Fruit fly (Drosophila melanogaster): ENCODE results near the gene CG13775.

CG13775 gene

DNA sequence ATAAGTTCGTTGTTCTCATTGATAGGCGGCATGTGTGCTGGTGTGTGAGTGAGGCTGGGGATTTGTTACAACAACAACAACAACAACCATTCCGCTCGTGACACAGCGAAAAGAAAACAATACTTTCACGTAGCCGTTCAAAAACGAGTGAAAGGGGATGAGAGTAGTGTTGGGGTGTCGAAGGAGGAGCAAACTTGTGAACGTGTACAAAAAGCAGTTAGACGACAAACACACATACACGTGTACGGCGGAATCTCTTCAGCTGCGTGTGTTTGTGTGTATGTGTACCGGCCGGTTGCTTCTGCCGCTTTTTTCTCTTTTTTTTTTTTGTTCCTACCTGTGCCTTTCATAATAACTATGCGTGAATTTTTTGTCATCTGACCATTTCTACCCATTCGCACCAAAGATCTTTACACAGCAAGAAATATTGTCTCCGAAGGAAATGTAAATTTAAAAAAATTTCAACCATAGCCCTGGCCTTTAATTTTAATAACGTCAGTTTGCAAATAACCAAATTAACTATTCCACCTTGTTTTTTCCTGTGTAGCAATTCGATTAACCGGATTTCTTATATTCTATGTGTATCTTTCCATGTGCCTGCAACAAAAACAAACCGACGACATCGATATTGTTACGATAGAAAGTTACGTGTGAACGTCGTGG, 34.5 kb downstream of the CG13775 start (continued):
- TF ChIP-seq Bdp1 (GFP tag; optimal IDR thresholded peaks at IDR 0.05): no peak
- TF ChIP-seq grau (tag; optimal IDR thresholded peaks at IDR 0.05): peak; percentile 68
- peak; percentile 35 for TF ChIP-seq CG7556 (GFP tag; optimal IDR thresholded peaks at IDR 0.05)
- TF ChIP-seq so (GFP tag; IDR thresholded peaks at IDR 0.05): no peak
- TF ChIP-seq bbx (GFP tag; IDR thresholded peaks at IDR 0.05; ENCODE audit: partially characterized antibody): no peak
- peak; percentile 72; the same call in 1 of the 2 replicates for TF ChIP-seq stc (GFP tag; IDR thresholded peaks at IDR 0.05)
- TF ChIP-seq bigmax (GFP tag; optimal IDR thresholded peaks at IDR 0.05): no peak
- no peak for TF ChIP-seq CG7963 (GFP tag; IDR thresholded peaks at IDR 0.05; ENCODE audit: partially characterized antibody)
- peak; percentile 33 for TF ChIP-seq CG18476 (GFP tag; optimal IDR thresholded peaks at IDR 0.05)
- no peak for TF ChIP-seq CG8281 (tag; optimal IDR thresholded peaks at IDR 0.05)
- TF ChIP-seq CG10267 (tag; optimal IDR thresholded peaks at IDR 0.05): peak; percentile 69
- peak; percentile 64 for TF ChIP-seq Atf-2 (GFP tag; optimal IDR thresholded peaks at IDR 0.05)
- peak; percentile 27 for TF ChIP-seq trh (GFP tag; optimal IDR thresholded peaks at IDR 0.05)
- TF ChIP-seq pnt (GFP tag; optimal IDR thresholded peaks at IDR 0.05): peak; percentile 62
- TF ChIP-seq CG9609 (GFP tag; optimal IDR thresholded peaks at IDR 0.05): peak; percentile 68
- TF ChIP-seq abd-A (tag; optimal IDR thresholded peaks at IDR 0.05): no peak
- peak; percentile 34 for TF ChIP-seq fd3F (GFP tag; optimal IDR thresholded peaks at IDR 0.05)
- TF ChIP-seq HLH54F (GFP tag; optimal IDR thresholded peaks at IDR 0.05): peak; percentile 41
- TF ChIP-seq CG32767 (GFP tag; IDR thresholded peaks at IDR 0.05): no peak
- no peak for TF ChIP-seq Mrtf (GFP tag; IDR thresholded peaks at IDR 0.05)
- peak; percentile 74 for TF ChIP-seq CG17829 (tag; optimal IDR thresholded peaks at IDR 0.05)
- TF ChIP-seq CG10959 (GFP tag; IDR thresholded peaks at IDR 0.05): no peak
- TF ChIP-seq salm (tag; optimal IDR thresholded peaks at IDR 0.05): peak; percentile 36
- TF ChIP-seq Med (GFP tag): peak; percentile 93
- TF ChIP-seq gcm2 (GFP tag; optimal IDR thresholded peaks at IDR 0.05): peak; percentile 8
- no peak for TF ChIP-seq CrebB (tag; optimal IDR thresholded peaks at IDR 0.05)
- no peak for TF ChIP-seq ash1 (GFP tag; optimal IDR thresholded peaks at IDR 0.05)
- 0 out of 3 replicates have a peak, but pooled peaks have one; percentile 58 for TF ChIP-seq CG17361 (GFP tag; IDR thresholded peaks at IDR 0.05)
- peak in 1 of 3 experiments; percentile 66 for TF ChIP-seq lola (GFP tag; optimal IDR thresholded peaks at IDR 0.05)
- TF ChIP-seq z (GFP tag; IDR thresholded peaks at IDR 0.05): no peak
- peak; percentile 48 for TF ChIP-seq her (GFP tag; optimal IDR thresholded peaks at IDR 0.05)
- 0 out of 4 replicates have a peak, but pooled peaks have one; percentile 18 for TF ChIP-seq chinmo (GFP tag; IDR thresholded peaks at IDR 0.05; ENCODE audit: partially characterized antibody)
- peak; percentile 76 for TF ChIP-seq CG5953 (GFP tag; IDR thresholded peaks at IDR 0.05)
- TF ChIP-seq ewg (GFP tag; optimal IDR thresholded peaks at IDR 0.05): peak; percentile 40
- TF ChIP-seq Dip3 (GFP tag; optimal IDR thresholded peaks at IDR 0.05): peak; percentile 65
- TF ChIP-seq NK7.1 (GFP tag; optimal IDR thresholded peaks at IDR 0.05): peak; percentile 33
- TF ChIP-seq vvl (GFP tag; IDR thresholded peaks at IDR 0.05): peak; percentile 88; the same call in 1 of the 2 replicates
- TF ChIP-seq CG10366 (GFP tag; IDR thresholded peaks at IDR 0.05): peak; percentile 80; the same call in 1 of the 2 replicates
- TF ChIP-seq CG18619 (GFP tag; optimal IDR thresholded peaks at IDR 0.05): peak; percentile 50
- TF ChIP-seq CG13775 (GFP tag; optimal IDR thresholded peaks at IDR 0.05): peak; percentile 53
- peak; percentile 80 for TF ChIP-seq slp2 (GFP tag; optimal IDR thresholded peaks at IDR 0.05)
- no peak for TF ChIP-seq CG33557 (GFP tag; optimal IDR thresholded peaks at IDR 0.05)
- TF ChIP-seq Sry-δ (GFP tag; optimal IDR thresholded peaks at IDR 0.05): peak; percentile 9
- TF ChIP-seq bcd (GFP tag; optimal IDR thresholded peaks at IDR 0.05): no peak
- no peak for TF ChIP-seq aop (GFP tag; IDR thresholded peaks at IDR 0.05)
- no peak for TF ChIP-seq sug (tag; optimal IDR thresholded peaks at IDR 0.05)
- TF ChIP-seq CG15073 (GFP tag; optimal IDR thresholded peaks at IDR 0.05): peak; percentile 8
- peak; percentile 10 for TF ChIP-seq Fer2 (tag; optimal IDR thresholded peaks at IDR 0.05)
- peak; percentile 75 for TF ChIP-seq CG1529 (GFP tag; optimal IDR thresholded peaks at IDR 0.05)

Measured in whole organism, embryonic.